Fruit fly (Drosophila melanogaster): Measurements from ENCODE around the gene CG9743.
A peak's percentile ranks its signal among the peaks of the same experiment; 100 is the strongest.

The CG9743 gene

dm6 chr3R:30179934-30180333 is 22.9 kb downstream of the CG9743 start, which contains the start of gene Bet5:
Gene Bet5 (plus strand): TSS chr3R:30180232.
- TF ChIP-seq CG12299 (tag; optimal IDR thresholded peaks at IDR 0.05) (no peak), CG15514 (GFP tag; optimal IDR thresholded peaks at IDR 0.05) (peak; percentile 16), Pdp1 (GFP tag; optimal IDR thresholded peaks at IDR 0.05) (peak in 1 of 2 experiments; percentile 7), p53 (GFP tag; optimal IDR thresholded peaks at IDR 0.05) (no peak), vvl (GFP tag; IDR thresholded peaks at IDR 0.05) (peak; percentile 59), Med (GFP tag) (peak; percentile 12), CG30020 (tag; optimal IDR thresholded peaks at IDR 0.05) (no peak), CG3847 (GFP tag; IDR thresholded peaks at IDR 0.05) (peak; percentile 12; the same call in 1 of the 2 replicates), MESR4 (GFP tag; optimal IDR thresholded peaks at IDR 0.05) (peak; percentile 4), Dll (GFP tag; IDR thresholded peaks at IDR 0.05; ENCODE audit: partially characterized antibody) (peak; percentile 52; the same call in 2 of the 4 replicates), CG4617 (GFP tag; optimal IDR thresholded peaks at IDR 0.05; ENCODE audit: borderline replicate concordance) (peak; percentile 15), gfzf (GFP tag; optimal IDR thresholded peaks at IDR 0.05) (peak; percentile 48), Ets97D (GFP tag; optimal IDR thresholded peaks at IDR 0.05) (peak; percentile 23), sens (GFP tag) (peak; percentile 5), Dp (GFP tag; optimal IDR thresholded peaks at IDR 0.05) (peak; percentile 67), H2.0 (GFP tag; IDR thresholded peaks at IDR 0.05) (no peak), Scr (GFP tag; IDR thresholded peaks at IDR 0.05; ENCODE audit: partially characterized antibody) (0 out of 2 replicates have a peak, but pooled peaks have one; percentile 18), tna (GFP tag; IDR thresholded peaks at IDR 0.05; ENCODE audit: partially characterized antibody) (no peak), CG13287 (GFP tag; IDR thresholded peaks at IDR 0.05; ENCODE audit: partially characterized antibody) (peak; percentile 56), Atf3 (GFP tag; optimal IDR thresholded peaks at IDR 0.05) (no peak), vnd (GFP tag; IDR thresholded peaks at IDR 0.05; ENCODE audit: partially characterized antibody) (no peak), nmo (GFP tag; optimal IDR thresholded peaks at IDR 0.05) (peak; percentile 13), Myb (GFP tag; optimal IDR thresholded peaks at IDR 0.05) (peak; percentile 89), CG17186 (GFP tag; optimal IDR thresholded peaks at IDR 0.05) (peak; percentile 29), CG6791 (GFP tag; IDR thresholded peaks at IDR 0.05; ENCODE audit: partially characterized antibody) (0 out of 3 replicates have a peak, but pooled peaks have one; percentile 45), CG16815 (GFP tag; optimal IDR thresholded peaks at IDR 0.05) (no peak), bbx (GFP tag; IDR thresholded peaks at IDR 0.05; ENCODE audit: partially characterized antibody) (peak; percentile 17; the same call in 1 of the 2 replicates), MBD-R2 (GFP tag; IDR thresholded peaks at IDR 0.05) (peak; percentile 88), CG14050 (GFP tag; IDR thresholded peaks at IDR 0.05) (no peak), pzg (GFP tag; optimal IDR thresholded peaks at IDR 0.05) (peak; percentile 61), CG9437 (GFP tag; optimal IDR thresholded peaks at IDR 0.05) (peak; percentile 87), Sin3A (optimal IDR thresholded peaks at IDR 0.05) (peak; percentile 60), amos (GFP tag; IDR thresholded peaks at IDR 0.05; ENCODE audit: partially characterized antibody) (0 out of 2 replicates have a peak, but pooled peaks have one; percentile 12), CG1603 (tag; optimal IDR thresholded peaks at IDR 0.05) (peak; percentile 46), cas (GFP tag; IDR thresholded peaks at IDR 0.05) (no peak), sd (tag; optimal IDR thresholded peaks at IDR 0.05) (peak; percentile 33), CG12104 (GFP tag; optimal IDR thresholded peaks at IDR 0.05) (no peak), CG12659 (GFP tag; optimal IDR thresholded peaks at IDR 0.05) (peak; percentile 8), HmgZ (tag; optimal IDR thresholded peaks at IDR 0.05) (peak; percentile 13), BEAF-32 (GFP tag; optimal IDR thresholded peaks at IDR 0.05) (peak; percentile 40), crp (GFP tag; optimal IDR thresholded peaks at IDR 0.05) (peak; percentile 91 to 95), CG34224 (GFP tag; IDR thresholded peaks at IDR 0.05; ENCODE audit: partially characterized antibody) (0 out of 3 replicates have a peak, but pooled peaks have one; percentile 21), zfh2 (GFP tag; optimal IDR thresholded peaks at IDR 0.05) (no peak), CG2116 (GFP tag; optimal IDR thresholded peaks at IDR 0.05) (peak; percentile 12), row (GFP tag; IDR thresholded peaks at IDR 0.05) (0 out of 3 replicates have a peak, but pooled peaks have one; percentile 8), trem (tag; optimal IDR thresholded peaks at IDR 0.05) (peak; percentile 98), E2f2 (GFP tag; IDR thresholded peaks at IDR 0.05) (peak; percentile 76), CG8089 (GFP tag; optimal IDR thresholded peaks at IDR 0.05) (no peak), stwl (tag; optimal IDR thresholded peaks at IDR 0.05) (peak; percentile 80)

All from whole organism, embryonic.